Worm (Caenorhabditis elegans) whole organism, L4 larva: ENCODE data around the gene C35B1.3.

ENCODE experiments used
- T26A8.4 ChIP-seq: fragments of 200-800 bp; sonication (Bioruptor generic); IDR thresholded peaks from 2 replicates; pipeline ENCODE4 v1.3.6; 2022; ENCODE audit warnings: missing genetic modification characterization, missing compliant biosample characterization
- Y75B8A.6 ChIP-seq: fragments of 200-800 bp; sonication (Bioruptor generic); IDR thresholded peaks from 2 replicates; pipeline ENCODE4 v1.3.6; 2022; ENCODE audit warnings: missing genetic modification reagents, missing genetic modification characterization, missing compliant biosample characterization
- ceh-82 ChIP-seq: sonication (generic microtip); optimal IDR thresholded peaks from 2 replicates; lab custom pipeline; 2017; ENCODE audit warnings: missing biosample characterization, missing genetic modification characterization
- fos-1 ChIP-seq: fragments of 150-350 bp; optimal IDR thresholded peaks from 2 replicates; lab custom pipeline; 2014; ENCODE audit warnings: missing biosample characterization, missing genetic modification characterization
- hlh-30 ChIP-seq: sonication (generic microtip); optimal IDR thresholded peaks from 2 replicates; lab custom pipeline; 2017; ENCODE audit warnings: antibody characterized with exemption, mild to moderate bottlenecking, missing genetic modification characterization, missing compliant biosample characterization; ENCODE audit not compliant: insufficient read depth
- lin-13 ChIP-seq: fragments of 150-350 bp; optimal IDR thresholded peaks from 2 replicates; lab custom pipeline; 2014; ENCODE audit warnings: missing biosample characterization, missing genetic modification reagents, missing genetic modification characterization
- nhr-28 ChIP-seq: fragments of 150-350 bp; optimal IDR thresholded peaks from 2 replicates; lab custom pipeline; 2014; ENCODE audit warnings: missing biosample characterization, missing genetic modification characterization
- nhr-41 ChIP-seq: fragments of 200-800 bp; sonication (Bioruptor generic); IDR thresholded peaks from 2 replicates; pipeline ENCODE4 v1.3.6; 2022; ENCODE audit warnings: missing genetic modification reagents, missing genetic modification characterization, missing compliant biosample characterization
- nhr-48 ChIP-seq: sonication (generic microtip); optimal IDR thresholded peaks from 2 replicates; lab custom pipeline; 2016; ENCODE audit warnings: mild to moderate bottlenecking, missing genetic modification characterization, missing compliant biosample characterization
- pqm-1 ChIP-seq: sonication (generic microtip); optimal IDR thresholded peaks from 2 replicates; lab custom pipeline; 2017; ENCODE audit warnings: missing biosample characterization, missing genetic modification characterization
- unc-39 ChIP-seq: sonication (generic microtip); optimal IDR thresholded peaks from 2 replicates; lab custom pipeline; 2017; ENCODE audit warnings: missing biosample characterization, missing genetic modification characterization

DNA sequence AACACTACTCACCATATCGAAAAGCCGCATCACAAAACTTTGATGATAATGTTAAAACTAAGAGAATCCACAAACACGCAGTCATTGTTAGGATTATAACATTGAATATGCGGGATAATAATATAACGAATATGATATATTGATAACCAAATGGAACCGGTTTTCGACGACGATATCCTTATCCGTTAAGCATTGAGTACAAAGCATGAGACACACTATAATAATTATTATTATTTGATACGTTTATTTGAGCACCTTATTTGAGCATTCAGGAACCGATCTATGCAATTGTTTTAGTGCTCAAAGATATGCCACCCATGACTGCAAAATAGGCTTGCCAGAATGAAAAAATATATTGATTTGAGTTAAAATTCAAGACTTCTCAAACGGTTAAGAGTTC, 6.3 kb upstream of the C35B1.3 start, which contains the start of gene W03D2.9:
- TF ChIP-seq hlh-30 (tag; lab: Kevin White, UChicago): no peak
- TF ChIP-seq T26A8.4 (GFP tag; lab: Robert Waterston, UW): no peak
- no peak for TF ChIP-seq nhr-28 (tag; lab: Kevin White, UChicago)
- no peak for TF ChIP-seq pqm-1
- TF ChIP-seq nhr-41 (GFP tag; lab: Robert Waterston, UW): no peak
- no peak for TF ChIP-seq nhr-48 (tag; lab: Kevin White, UChicago)
- TF ChIP-seq unc-39 (tag; lab: Kevin White, UChicago): no peak
- no peak for TF ChIP-seq fos-1 (tag; lab: Kevin White, UChicago)
- no peak for TF ChIP-seq ceh-82
- TF ChIP-seq lin-13 (GFP tag; lab: Kevin White, UChicago): no peak
- no peak for TF ChIP-seq Y75B8A.6 (GFP tag; lab: Robert Waterston, UW)
